Fruit fly (Drosophila melanogaster) whole organism, embryonic: ENCODE results near the gene natalisin.

ENCODE experiments used
- Abd-B ChIP-seq: fragments of 200-800 bp; sonication (Bioruptor generic); optimal IDR thresholded peaks from 2 replicates; lab custom pipeline; 2018; ENCODE audit warnings: missing biosample characterization, mild to moderate bottlenecking, missing genetic modification characterization, moderate library complexity
- B-H2 ChIP-seq: fragments of 200-800 bp; sonication (Bioruptor generic); optimal IDR thresholded peaks from 2 replicates; lab custom pipeline; 2018; ENCODE audit warnings: missing biosample characterization, mild to moderate bottlenecking, missing genetic modification characterization
- Blimp-1 ChIP-seq: fragments of 200-800 bp; sonication (Bioruptor generic); optimal IDR thresholded peaks from 3 replicates; lab custom pipeline; 2018; ENCODE audit warnings: missing biosample characterization, missing genetic modification characterization, mild to moderate bottlenecking, moderate library complexity, missing genetic modification reagents
- CG10979 ChIP-seq: fragments of 200-800 bp; sonication (Bioruptor generic); optimal IDR thresholded peaks from 2 replicates; lab custom pipeline; 2018; ENCODE audit warnings: missing biosample characterization, mild to moderate bottlenecking, missing genetic modification characterization, moderate library complexity
- CG11504 ChIP-seq: fragments of 200-800 bp; sonication (Bioruptor generic); optimal IDR thresholded peaks from 3 replicates; lab custom pipeline; 2019; ENCODE audit warnings: missing biosample characterization, mild to moderate bottlenecking, missing genetic modification characterization, moderate library complexity
- CG1529 ChIP-seq: fragments of 200-800 bp; sonication (Bioruptor generic); optimal IDR thresholded peaks from 3 replicates; lab custom pipeline; 2018; ENCODE audit warnings: missing biosample characterization, missing genetic modification characterization
- CG16815 ChIP-seq: fragments of 200-800 bp; sonication (Bioruptor generic); optimal IDR thresholded peaks from 3 replicates; lab custom pipeline; 2017; ENCODE audit warnings: missing biosample characterization, mild to moderate bottlenecking, missing genetic modification characterization
- CG18262 ChIP-seq: fragments of 200-800 bp; optimal IDR thresholded peaks from 3 replicates; lab custom pipeline; 2019; ENCODE audit warnings: missing biosample characterization, mild to moderate bottlenecking, missing genetic modification characterization, moderate library complexity
- CG2199 ChIP-seq: fragments of 200-800 bp; sonication (Bioruptor generic); IDR thresholded peaks from 3 replicates; pipeline ENCODE4 v1.3.6; 2022; ENCODE audit warnings: missing biosample characterization, missing genetic modification characterization
- CG2678 ChIP-seq: fragments of 200-800 bp; sonication (Bioruptor generic); optimal IDR thresholded peaks from 3 replicates; lab custom pipeline; 2019; ENCODE audit warnings: missing biosample characterization, mild to moderate bottlenecking, missing genetic modification characterization, moderate library complexity
- CG2712 ChIP-seq: fragments of 200-800 bp; optimal IDR thresholded peaks from 3 replicates; lab custom pipeline; 2019; ENCODE audit warnings: missing biosample characterization, mild to moderate bottlenecking, missing genetic modification characterization, moderate library complexity
- CG2875 ChIP-seq: fragments of 200-800 bp; sonication (Bioruptor generic); optimal IDR thresholded peaks from 2 replicates; lab custom pipeline; 2017; ENCODE audit warnings: missing biosample characterization, mild to moderate bottlenecking, missing genetic modification characterization, missing genetic modification reagents
- CG4404 ChIP-seq: fragments of 200-800 bp; sonication (Bioruptor generic); IDR thresholded peaks from 2 replicates; pipeline ENCODE4 v1.3.6; 2022; ENCODE audit warnings: missing biosample characterization, missing genetic modification characterization
- CG5245 ChIP-seq: fragments of 200-800 bp; sonication (Bioruptor generic); optimal IDR thresholded peaks from 3 replicates; lab custom pipeline; 2016; ENCODE audit warnings: missing biosample characterization, missing genetic modification characterization
- CG6175 ChIP-seq: fragments of 200-800 bp; sonication (Bioruptor generic); IDR thresholded peaks from 3 replicates; pipeline ENCODE4 v1.3.6; 2022; ENCODE audit warnings: missing biosample characterization, missing genetic modification characterization
- CG6689 ChIP-seq: fragments of 200-800 bp; sonication (Bioruptor generic); IDR thresholded peaks from 2 replicates; pipeline ENCODE4 v1.3.6; 2022; ENCODE audit warnings: missing biosample characterization, missing genetic modification characterization
- CG7357 ChIP-seq: fragments of 200-800 bp; sonication (Bioruptor generic); IDR thresholded peaks from 3 replicates; pipeline ENCODE4 v1.3.6; 2022; ENCODE audit warnings: missing biosample characterization, missing genetic modification characterization
- Dref ChIP-seq: fragments of 200-800 bp; sonication (Bioruptor generic); IDR thresholded peaks from 2 replicates; pipeline ENCODE4 v1.3.6; 2022; ENCODE audit warnings: missing biosample characterization, missing genetic modification characterization
- H15 ChIP-seq: fragments of 200-800 bp; sonication (Bioruptor generic); IDR thresholded peaks from 3 replicates; pipeline ENCODE4 v1.3.6; 2022; ENCODE audit warnings: missing biosample characterization, missing genetic modification characterization
- Hr78 ChIP-seq, 2 experiments: fragments of 200-800 bp in 1 of 2; fragments of >200 bp in 1 of 2; sonication (Bioruptor generic) in 1 of 2; optimal IDR thresholded peaks; 2 replicates each; lab custom pipeline; 2017 to 2019; ENCODE audit warnings: missing biosample characterization in 2 of 2, missing genetic modification characterization in 2 of 2, mild to moderate bottlenecking in 1 of 2, moderate library complexity in 1 of 2
- Med ChIP-seq: fragments of 200-800 bp; sonication (Bioruptor generic); peaks from one replicate; lab custom pipeline; 2016; ENCODE audit warnings: missing biosample characterization, missing genetic modification characterization, mild to moderate bottlenecking, inconsistent platforms, moderate library complexity
- Oli ChIP-seq: fragments of 200-800 bp; sonication (Bioruptor generic); optimal IDR thresholded peaks from 2 replicates; lab custom pipeline; 2018; ENCODE audit warnings: missing biosample characterization, mild to moderate bottlenecking, missing genetic modification characterization, moderate library complexity
- Six4 ChIP-seq: fragments of 200-800 bp; sonication (Bioruptor generic); optimal IDR thresholded peaks from 2 replicates; lab custom pipeline; 2016; ENCODE audit warnings: missing biosample characterization, missing genetic modification characterization
- Stat92E ChIP-seq, 3 experiments: fragments of >200 bp in 2 of 3; fragments of 200-800 bp in 1 of 3; sonication (Bioruptor generic) in 1 of 3; optimal IDR thresholded peaks; 2 replicates each; lab custom pipeline; 2017 to 2019; ENCODE audit warnings: missing biosample characterization in 3 of 3, missing genetic modification characterization in 3 of 3, mild to moderate bottlenecking in 1 of 3, moderate library complexity in 1 of 3
- ash1 ChIP-seq: fragments of 200-800 bp; sonication (Bioruptor generic); optimal IDR thresholded peaks from 2 replicates; lab custom pipeline; 2018; ENCODE audit warnings: missing biosample characterization, mild to moderate bottlenecking, missing genetic modification characterization
- bsh ChIP-seq, 2 experiments: fragments of 200-800 bp; sonication (Bioruptor generic); optimal IDR thresholded peaks; 2 replicates each; lab custom pipeline; 2017 to 2018; ENCODE audit warnings: mild to moderate bottlenecking in 2 of 2, missing biosample characterization in 2 of 2, missing genetic modification characterization in 2 of 2, moderate library complexity in 1 of 2
- chinmo ChIP-seq: fragments of 200-800 bp; sonication (Bioruptor generic); IDR thresholded peaks from 4 replicates; pipeline ENCODE4 v1.3.6; 2022; ENCODE audit warnings: missing biosample characterization, missing genetic modification characterization; ENCODE audit not compliant: partially characterized antibody
- chm ChIP-seq: fragments of 200-800 bp; sonication (Bioruptor generic); IDR thresholded peaks from 2 replicates; pipeline ENCODE4 v1.3.6; 2022; ENCODE audit warnings: missing biosample characterization, missing genetic modification characterization
- dmrt99B ChIP-seq: fragments of 200-800 bp; sonication (Bioruptor generic); optimal IDR thresholded peaks from 2 replicates; lab custom pipeline; 2018; ENCODE audit warnings: missing biosample characterization, mild to moderate bottlenecking, missing genetic modification characterization, moderate library complexity
- dysf ChIP-seq: fragments of 200-800 bp; sonication (Bioruptor generic); IDR thresholded peaks from 3 replicates; pipeline ENCODE4 v1.3.6; 2022; ENCODE audit warnings: missing biosample characterization, missing genetic modification characterization
- gcm2 ChIP-seq: fragments of 200-800 bp; sonication (Bioruptor generic); optimal IDR thresholded peaks from 2 replicates; lab custom pipeline; 2016; ENCODE audit warnings: missing biosample characterization, missing genetic modification characterization
- gem ChIP-seq: fragments of 200-800 bp; sonication (Bioruptor generic); optimal IDR thresholded peaks from 2 replicates; lab custom pipeline; 2019; ENCODE audit warnings: missing biosample characterization, mild to moderate bottlenecking, missing genetic modification characterization, moderate library complexity
- grau ChIP-seq: fragments of 200-800 bp; optimal IDR thresholded peaks from 3 replicates; lab custom pipeline; 2019; ENCODE audit warnings: missing biosample characterization, mild to moderate bottlenecking, missing genetic modification characterization, moderate library complexity
- hbn ChIP-seq: fragments of 200-800 bp; sonication (Bioruptor generic); IDR thresholded peaks from 2 replicates; pipeline ENCODE4 v1.3.6; 2022; ENCODE audit warnings: missing biosample characterization, missing genetic modification characterization; ENCODE audit not compliant: partially characterized antibody
- kni ChIP-seq: fragments of 200-800 bp; sonication (Bioruptor generic); optimal IDR thresholded peaks from 3 replicates; lab custom pipeline; 2017; ENCODE audit warnings: mild to moderate bottlenecking, missing biosample characterization, missing genetic modification reagents, missing genetic modification characterization
- lola ChIP-seq, 3 experiments: fragments of >200 bp in 2 of 3; fragments of 200-800 bp in 1 of 3; sonication (Bioruptor generic) in 1 of 3; optimal IDR thresholded peaks; 2 replicates each; lab custom pipeline; 2017 to 2019; ENCODE audit warnings: missing biosample characterization in 3 of 3, missing genetic modification characterization in 3 of 3, mild to moderate bottlenecking in 1 of 3, moderate library complexity in 1 of 3
- otp ChIP-seq: fragments of 200-800 bp; sonication (Bioruptor generic); IDR thresholded peaks from 3 replicates; pipeline ENCODE4, ENCODE4 v1.3.6; 2022; ENCODE audit warnings: missing biosample characterization, missing genetic modification characterization
- peb ChIP-seq: fragments of 200-800 bp; sonication (Bioruptor generic); IDR thresholded peaks from 2 replicates; pipeline ENCODE4 v1.3.6; 2022; ENCODE audit warnings: missing biosample characterization, missing genetic modification characterization
- row ChIP-seq: fragments of 200-800 bp; sonication (Bioruptor generic); IDR thresholded peaks from 3 replicates; pipeline ENCODE4 v1.3.6; 2022; ENCODE audit warnings: missing biosample characterization, missing genetic modification characterization
- scrt ChIP-seq: fragments of 200-800 bp; sonication (Bioruptor generic); optimal IDR thresholded peaks from 2 replicates; lab custom pipeline; 2018; ENCODE audit warnings: missing biosample characterization, mild to moderate bottlenecking, missing genetic modification characterization, moderate library complexity
- sd ChIP-seq: fragments of 200-800 bp; sonication (Bioruptor generic); optimal IDR thresholded peaks from 3 replicates; lab custom pipeline; 2018; ENCODE audit warnings: missing biosample characterization, mild to moderate bottlenecking, missing genetic modification characterization, moderate library complexity
- sob ChIP-seq: fragments of 200-800 bp; sonication (Bioruptor generic); IDR thresholded peaks from 2 replicates; pipeline ENCODE4 v1.3.6; 2022; ENCODE audit warnings: missing biosample characterization, missing genetic modification characterization
- sqz ChIP-seq: fragments of 200-800 bp; sonication (Bioruptor generic); optimal IDR thresholded peaks from 3 replicates; lab custom pipeline; 2018; ENCODE audit warnings: missing biosample characterization, mild to moderate bottlenecking, missing genetic modification characterization
- stwl ChIP-seq: fragments of 200-800 bp; sonication (Bioruptor generic); optimal IDR thresholded peaks from 3 replicates; lab custom pipeline; 2018; ENCODE audit warnings: missing biosample characterization, mild to moderate bottlenecking, missing genetic modification characterization, moderate library complexity
- twi ChIP-seq: fragments of 200-800 bp; optimal IDR thresholded peaks from 2 replicates; lab custom pipeline; 2019; ENCODE audit warnings: missing biosample characterization, mild to moderate bottlenecking, missing genetic modification characterization, moderate library complexity
- vvl ChIP-seq: fragments of 200-800 bp; sonication (Bioruptor generic); IDR thresholded peaks from 2 replicates; pipeline ENCODE4 v1.3.6; 2022; ENCODE audit warnings: missing biosample characterization, missing genetic modification characterization

Gene natalisin

DNA sequence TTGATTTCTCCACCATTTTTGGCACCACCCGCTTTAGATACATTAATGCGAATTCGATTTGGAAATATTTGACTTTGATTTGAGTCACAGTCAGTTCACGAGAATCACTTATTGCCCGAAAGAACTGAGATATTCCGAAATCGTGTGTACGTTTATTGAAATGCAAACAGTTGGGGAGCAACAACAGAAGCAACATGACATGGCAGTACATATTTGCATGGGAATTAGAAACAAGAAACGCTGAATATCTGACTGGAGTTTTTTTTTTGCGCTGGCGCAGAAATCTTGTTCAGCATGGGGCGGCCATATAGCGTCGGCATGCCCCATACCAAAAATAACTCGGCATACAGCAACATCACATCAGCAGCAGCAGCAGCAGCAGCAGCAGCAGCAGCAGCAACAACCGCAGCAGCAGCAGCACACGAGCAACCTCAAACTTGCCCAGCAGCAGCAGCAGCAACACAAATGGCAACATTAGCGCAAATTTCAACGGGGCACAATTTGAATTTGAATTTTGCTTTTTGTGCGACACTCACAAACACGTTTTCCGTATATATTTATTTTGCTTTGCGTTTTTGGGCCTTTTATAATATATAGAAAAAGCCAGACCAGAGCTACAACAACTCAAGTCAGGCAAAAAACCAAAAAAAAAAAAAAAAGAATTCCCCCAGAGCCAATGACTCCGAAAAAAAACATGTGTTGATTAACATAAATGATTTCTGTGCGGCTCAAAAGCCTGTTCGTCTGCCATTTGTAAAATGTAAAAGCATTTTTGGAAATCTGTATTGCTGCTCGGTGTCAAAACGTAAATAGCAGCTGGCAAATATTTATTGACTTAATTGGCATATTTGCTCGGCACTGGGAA is 32.9 kb downstream of the natalisin start (continued):
- TF ChIP-seq sob (GFP tag; lab: Robert Waterston, UW) (peak; percentile 33; the same call in 1 of the 2 replicates), CG16815 (GFP tag; lab: Kevin White, UChicago) (no peak), H15 (GFP tag; lab: Robert Waterston, UW) (no peak), chinmo (GFP tag; lab: Robert Waterston, UW) (0 out of 4 replicates have a peak, but pooled peaks have one; percentile 62), stwl (tag; lab: Kevin White, UChicago) (no peak), CG1529 (GFP tag; lab: Kevin White, UChicago) (no peak), CG7357 (GFP tag; lab: Robert Waterston, UW) (no peak), sqz (GFP tag; lab: Kevin White, UChicago) (peak; percentile 29), Dref (GFP tag; lab: Robert Waterston, UW) (no peak), peb (GFP tag; lab: Robert Waterston, UW) (no peak), otp (0 out of 3 replicates have a peak, but pooled peaks have one; percentile 6), twi (tag; lab: Kevin White, UChicago) (no peak), ash1 (GFP tag; lab: Kevin White, UChicago) (no peak), Stat92E (GFP tag; optimal IDR thresholded peaks at IDR 0.05; lab: Kevin White, UChicago) (no peak), CG6175 (GFP tag; lab: Robert Waterston, UW) (peak; percentile 80), Med (peak; percentile 47), hbn (no peak), CG5245 (GFP tag; lab: Kevin White, UChicago) (no peak)

DNA sequence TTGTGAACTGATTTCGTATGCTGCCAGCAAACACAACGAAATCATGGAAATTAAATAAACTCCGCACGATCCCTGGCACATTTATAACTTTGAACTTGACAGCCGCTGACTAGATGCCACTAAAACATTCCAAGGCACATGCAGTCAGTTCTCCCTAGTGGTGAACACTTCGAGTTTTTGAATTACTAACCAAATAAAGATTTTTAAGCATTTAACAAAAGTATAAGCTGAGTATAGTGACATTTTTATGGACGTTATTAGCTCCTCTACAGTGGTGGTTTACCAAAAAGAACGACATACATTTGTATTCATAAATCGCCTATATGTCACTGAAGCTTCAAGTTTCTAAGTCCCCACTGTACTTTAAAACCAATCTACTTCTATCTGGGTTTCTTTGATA is 35.7 kb downstream of the natalisin start:
- 0 out of 3 replicates have a peak, but pooled peaks have one; percentile 6 for TF ChIP-seq row
- TF ChIP-seq gcm2 (GFP tag; lab: Kevin White, UChicago), result no peak
- TF ChIP-seq scrt (GFP tag; lab: Kevin White, UChicago), result no peak
- TF ChIP-seq lola (GFP tag; optimal IDR thresholded peaks at IDR 0.05; lab: Kevin White, UChicago), result peak in 1 of 3 experiments; percentile 0
- TF ChIP-seq CG2875 (GFP tag; lab: Kevin White, UChicago), result no peak
- TF ChIP-seq B-H2, result no peak
- peak; percentile 11 for TF ChIP-seq CG18262
- peak; percentile 28 for TF ChIP-seq CG2712
- TF ChIP-seq Hr78 (GFP tag; optimal IDR thresholded peaks at IDR 0.05; lab: Kevin White, UChicago), result peak in 1 of 2 experiments; percentile 31
- peak; percentile 69 for TF ChIP-seq Blimp-1 (GFP tag; lab: Kevin White, UChicago)
- peak; percentile 4 for TF ChIP-seq Oli
- peak; percentile 60 for TF ChIP-seq sd (tag; lab: Kevin White, UChicago)
- peak; percentile 20 for TF ChIP-seq gem
- TF ChIP-seq CG6689 (GFP tag; lab: Robert Waterston, UW), result 0 out of 2 replicates have a peak, but pooled peaks have one; percentile 5
- TF ChIP-seq dysf (GFP tag; lab: Robert Waterston, UW), result no peak
- peak; percentile 10 for TF ChIP-seq CG10979 (tag; lab: Kevin White, UChicago)
- TF ChIP-seq kni (GFP tag; lab: Kevin White, UChicago), result peak; percentile 1
- TF ChIP-seq Six4 (GFP tag; lab: Kevin White, UChicago), result no peak
- peak; percentile 74 for TF ChIP-seq grau
- TF ChIP-seq CG2199, result peak; percentile 58; the same call in 1 of the 3 replicates
- TF ChIP-seq CG7357 (GFP tag; lab: Robert Waterston, UW), result no peak
- peak in 1 of 2 experiments; percentile 32 for TF ChIP-seq bsh (GFP tag; optimal IDR thresholded peaks at IDR 0.05; lab: Kevin White, UChicago)
- TF ChIP-seq chm (GFP tag; lab: Robert Waterston, UW), result 0 out of 2 replicates have a peak, but pooled peaks have one; percentile 25
- TF ChIP-seq vvl (GFP tag; lab: Robert Waterston, UW), result 0 out of 2 replicates have a peak, but pooled peaks have one; percentile 30
- TF ChIP-seq CG11504 (tag; lab: Kevin White, UChicago), result peak; percentile 20
- peak; percentile 6 for TF ChIP-seq dmrt99B (tag; lab: Kevin White, UChicago)
- TF ChIP-seq CG2678 (tag; lab: Kevin White, UChicago), result peak; percentile 14
- TF ChIP-seq CG4404 (GFP tag; lab: Robert Waterston, UW), result no peak
- no peak for TF ChIP-seq Abd-B (GFP tag; lab: Kevin White, UChicago)
